Worm (Caenorhabditis elegans) whole organism, L1 larva: ENCODE measurements around the gene cbp-1.

Source experiments
- C34B4.2 ChIP-seq: sonication (generic microtip); optimal IDR thresholded peaks from 2 replicates; lab custom pipeline; 2017; ENCODE audit warnings: mild to moderate bottlenecking, missing genetic modification characterization, missing compliant biosample characterization
- F16B12.6 ChIP-seq: fragments of 150-350 bp; optimal IDR thresholded peaks from 2 replicates; lab custom pipeline; 2014; ENCODE audit warnings: missing biosample characterization, missing genetic modification characterization
- Y116A8C.19 ChIP-seq: sonication (generic microtip); optimal IDR thresholded peaks from 2 replicates; lab custom pipeline; 2016; ENCODE audit warnings: missing compliant biosample characterization, missing genetic modification characterization, borderline replicate concordance
- aly-2 ChIP-seq: fragments of 150-350 bp; optimal IDR thresholded peaks from 2 replicates; lab custom pipeline; 2014; ENCODE audit warnings: missing biosample characterization, missing genetic modification characterization
- ama-1 ChIP-seq: fragments of 150-350 bp; optimal IDR thresholded peaks from 2 replicates; lab custom pipeline; 2014
- ceh-82 ChIP-seq, 3 experiments: fragments of 150-350 bp in 1 of 3; sonication (generic microtip) in 2 of 3; optimal IDR thresholded peaks; 2 replicates each; lab custom pipeline; 2014 to 2017; ENCODE audit warnings: missing biosample characterization in 3 of 3, missing genetic modification characterization in 3 of 3
- ceh-88 ChIP-seq: fragments of 200-800 bp; sonication (Bioruptor generic); IDR thresholded peaks from 2 replicates; pipeline ENCODE4 v1.3.6; 2022; ENCODE audit warnings: missing genetic modification characterization, missing compliant biosample characterization
- ces-1 ChIP-seq: fragments of 150-350 bp; optimal IDR thresholded peaks from 2 replicates; lab custom pipeline; 2014; ENCODE audit warnings: missing biosample characterization, missing genetic modification reagents, missing genetic modification characterization
- dpl-1 ChIP-seq, 3 experiments: fragments of 150-350 bp in 2 of 3; sonication (generic microtip) in 1 of 3; optimal IDR thresholded peaks; 2 replicates each; lab custom pipeline; 2014 to 2017; ENCODE audit warnings: missing biosample characterization in 3 of 3, missing genetic modification characterization in 3 of 3, missing genetic modification reagents in 3 of 3
- efl-1 ChIP-seq, 4 experiments: fragments of 150-350 bp; optimal IDR thresholded peaks in 3 of 4; peaks in 1 of 4; 1 replicate in 1 of 4; 2 replicates in 3 of 4; lab custom pipeline; 2014; ENCODE audit warnings: missing biosample characterization in 2 of 4, missing genetic modification characterization in 2 of 4, missing genetic modification reagents in 2 of 4
- efl-3 ChIP-seq: fragments of 200-800 bp; sonication (Bioruptor generic); optimal IDR thresholded peaks from 2 replicates; lab custom pipeline; 2018; ENCODE audit warnings: mild to moderate bottlenecking, missing genetic modification characterization, missing compliant biosample characterization
- egl-13 ChIP-seq: sonication (generic microtip); optimal IDR thresholded peaks from 2 replicates; lab custom pipeline; 2016; ENCODE audit warnings: missing genotype, missing genetic modification reagents, missing genetic modification characterization, missing compliant biosample characterization
- egl-27 ChIP-seq, 2 experiments: fragments of 150-350 bp in 1 of 2; sonication (generic microtip); optimal IDR thresholded peaks; 3 replicates each; lab custom pipeline; 2017 to 2018; ENCODE audit warnings: missing biosample characterization in 2 of 2, missing genetic modification characterization in 2 of 2, missing genetic modification reagents in 2 of 2
- elt-2 ChIP-seq: sonication (generic microtip); optimal IDR thresholded peaks from 2 replicates; lab custom pipeline; 2016; ENCODE audit warnings: missing genetic modification characterization, mild to moderate bottlenecking, inconsistent platforms, missing compliant biosample characterization, missing genetic modification reagents
- fkh-10 ChIP-seq: sonication (generic microtip); optimal IDR thresholded peaks from 2 replicates; lab custom pipeline; 2017; ENCODE audit warnings: missing biosample characterization, missing genetic modification reagents, missing genetic modification characterization
- fkh-8 ChIP-seq: sonication (generic microtip); optimal IDR thresholded peaks from 2 replicates; lab custom pipeline; 2016; ENCODE audit warnings: mild to moderate bottlenecking, missing genetic modification characterization, missing compliant biosample characterization
- hpl-2 ChIP-seq: fragments of 150-350 bp; optimal IDR thresholded peaks from 2 replicates; lab custom pipeline; 2014; ENCODE audit warnings: missing biosample characterization, missing genetic modification reagents, missing genetic modification characterization
- lin-13 ChIP-seq: fragments of 150-350 bp; optimal IDR thresholded peaks from 2 replicates; lab custom pipeline; 2014; ENCODE audit warnings: missing biosample characterization, missing genetic modification reagents, missing genetic modification characterization
- lin-14 ChIP-seq: fragments of 200-800 bp; sonication (Bioruptor generic); optimal IDR thresholded peaks from 2 replicates; lab custom pipeline; 2018; ENCODE audit warnings: mild to moderate bottlenecking, missing genetic modification characterization, moderate library complexity, missing compliant biosample characterization
- lin-35 ChIP-seq, 2 experiments: fragments of 150-350 bp; optimal IDR thresholded peaks; 2 replicates each; lab custom pipeline; 2014; ENCODE audit warnings: missing biosample characterization in 2 of 2, missing genetic modification characterization in 2 of 2, missing genetic modification reagents in 2 of 2
- lin-39 ChIP-seq: fragments of 150-350 bp; optimal IDR thresholded peaks from 2 replicates; lab custom pipeline; 2014; ENCODE audit warnings: missing biosample characterization, missing genetic modification reagents, missing genetic modification characterization
- lir-3 ChIP-seq: sonication (generic microtip); optimal IDR thresholded peaks from 2 replicates; lab custom pipeline; 2016; ENCODE audit warnings: mild to moderate bottlenecking, missing genetic modification characterization, moderate library complexity, missing compliant biosample characterization; ENCODE audit not compliant: poor library complexity
- lsy-2 ChIP-seq, 2 experiments: fragments of 150-350 bp; optimal IDR thresholded peaks; 2 replicates each; lab custom pipeline; 2014; ENCODE audit warnings: missing biosample characterization in 2 of 2, missing genetic modification characterization in 2 of 2
- mab-9 ChIP-seq: fragments of 200-800 bp; sonication (Bioruptor generic); IDR thresholded peaks from 2 replicates; pipeline ENCODE4 v1.3.6; 2022; ENCODE audit warnings: missing genetic modification reagents, missing genetic modification characterization, missing compliant biosample characterization
- mdl-1 ChIP-seq, 2 experiments: fragments of 150-350 bp; optimal IDR thresholded peaks; 2 replicates each; lab custom pipeline; 2014 to 2017; ENCODE audit warnings: missing biosample characterization in 2 of 2, missing genetic modification characterization in 2 of 2, inconsistent platforms in 1 of 2
- mep-1 ChIP-seq: fragments of 150-350 bp; optimal IDR thresholded peaks from 2 replicates; lab custom pipeline; 2014; ENCODE audit warnings: missing biosample characterization, missing genetic modification characterization
- nhr-12 ChIP-seq: sonication (generic microtip); optimal IDR thresholded peaks from 2 replicates; lab custom pipeline; 2017; ENCODE audit warnings: missing biosample characterization, missing genetic modification characterization
- nhr-19 ChIP-seq: fragments of 200-800 bp; sonication (Bioruptor generic); conservative IDR thresholded peaks from 2 replicates; pipeline ENCODE4 v1.3.6; 2022; ENCODE audit warnings: missing genetic modification characterization, missing compliant biosample characterization
- nhr-20 ChIP-seq: sonication (generic microtip); optimal IDR thresholded peaks from 2 replicates; lab custom pipeline; 2016; ENCODE audit warnings: mild to moderate bottlenecking, missing genetic modification characterization, missing compliant biosample characterization
- nhr-237 ChIP-seq: fragments of 150-350 bp; optimal IDR thresholded peaks from 2 replicates; lab custom pipeline; 2014; ENCODE audit warnings: missing biosample characterization, missing genetic modification characterization
- nhr-28 ChIP-seq: fragments of 150-350 bp; optimal IDR thresholded peaks from 2 replicates; lab custom pipeline; 2014; ENCODE audit warnings: missing biosample characterization, missing genetic modification characterization
- nhr-71 ChIP-seq: sonication (generic microtip); optimal IDR thresholded peaks from 2 replicates; lab custom pipeline; 2016; ENCODE audit warnings: mild to moderate bottlenecking, missing genetic modification characterization, moderate library complexity, missing compliant biosample characterization
- nhr-77 ChIP-seq: fragments of 150-350 bp; optimal IDR thresholded peaks from 2 replicates; lab custom pipeline; 2014; ENCODE audit warnings: missing biosample characterization, missing genetic modification characterization
- nhr-84 ChIP-seq: sonication (generic microtip); optimal IDR thresholded peaks from 2 replicates; lab custom pipeline; 2017; ENCODE audit warnings: missing biosample characterization, missing genetic modification characterization
- nhr-85 ChIP-seq: sonication (generic microtip); peaks from one replicate; lab custom pipeline; 2016; ENCODE audit warnings: missing genetic modification characterization, inconsistent platforms, missing compliant biosample characterization
- pag-3 ChIP-seq: sonication (generic microtip); optimal IDR thresholded peaks from 2 replicates; lab custom pipeline; 2017; ENCODE audit warnings: missing genetic modification characterization, mild to moderate bottlenecking, missing compliant biosample characterization, antibody characterized with exemption, borderline replicate concordance; ENCODE audit not compliant: insufficient read depth
- pqm-1 ChIP-seq: sonication (generic microtip); optimal IDR thresholded peaks from 3 replicates; lab custom pipeline; 2017; ENCODE audit warnings: missing biosample characterization, missing genetic modification characterization
- skn-1 ChIP-seq: fragments of 150-350 bp; optimal IDR thresholded peaks from 2 replicates; lab custom pipeline; 2014; ENCODE audit warnings: missing biosample characterization, missing genetic modification characterization
- snu-23 ChIP-seq: sonication (generic microtip); optimal IDR thresholded peaks from 2 replicates; lab custom pipeline; 2016; ENCODE audit warnings: missing genetic modification characterization, missing compliant biosample characterization
- tbx-2 ChIP-seq: sonication (generic microtip); optimal IDR thresholded peaks from 2 replicates; lab custom pipeline; 2016; ENCODE audit warnings: missing genetic modification characterization, missing compliant biosample characterization
- unc-130 ChIP-seq: fragments of 150-350 bp; optimal IDR thresholded peaks from 2 replicates; lab custom pipeline; 2017; ENCODE audit warnings: missing biosample characterization, missing genetic modification characterization, inconsistent platforms
- unc-62 ChIP-seq: fragments of 150-350 bp; optimal IDR thresholded peaks from 2 replicates; lab custom pipeline; 2014; ENCODE audit warnings: missing biosample characterization, missing genetic modification reagents, missing genetic modification characterization
- unc-86 ChIP-seq: sonication (generic microtip); optimal IDR thresholded peaks from 2 replicates; lab custom pipeline; 2016; ENCODE audit warnings: missing genetic modification characterization, missing compliant biosample characterization
- unc-98 ChIP-seq: fragments of 200-800 bp; sonication (Bioruptor generic); IDR thresholded peaks from 2 replicates; pipeline ENCODE4 v1.3.6; 2022; ENCODE audit warnings: missing genetic modification characterization, missing compliant biosample characterization
- xbp-1 ChIP-seq: sonication (generic microtip); optimal IDR thresholded peaks from 2 replicates; lab custom pipeline; 2016; ENCODE audit warnings: missing genetic modification characterization, missing compliant biosample characterization
- zip-4 ChIP-seq: fragments of 200-800 bp; sonication (Bioruptor generic); optimal IDR thresholded peaks from 2 replicates; lab custom pipeline; 2018; ENCODE audit warnings: mild to moderate bottlenecking, missing genetic modification characterization, moderate library complexity, missing compliant biosample characterization
- ztf-4 ChIP-seq: fragments of 150-350 bp; optimal IDR thresholded peaks from 2 replicates; lab custom pipeline; 2014; ENCODE audit warnings: missing biosample characterization, missing genetic modification characterization

Gene cbp-1

DNA sequence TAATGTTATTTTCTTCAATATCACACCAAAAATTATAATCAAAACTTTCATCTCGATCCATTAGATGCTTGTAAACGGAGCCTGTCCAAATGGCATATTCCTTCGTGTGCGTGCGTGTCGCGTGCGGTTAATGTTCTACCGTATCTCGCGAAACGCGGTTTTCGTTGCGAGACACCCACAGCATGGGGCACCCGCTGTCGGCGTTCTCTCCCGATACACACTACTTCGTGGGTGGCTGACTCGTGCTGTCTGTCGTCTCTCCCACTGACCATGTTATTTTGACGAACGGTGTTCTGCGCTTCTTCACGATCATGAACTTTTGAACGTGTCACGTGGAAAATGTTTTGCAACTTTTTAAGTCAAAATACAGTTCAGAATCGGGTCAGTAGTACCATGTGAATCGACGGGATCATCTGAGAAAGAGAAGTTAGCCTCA is 826 bp upstream of the cbp-1 start (continued):
- TF ChIP-seq ces-1 (no peak), unc-130 (tag; lab: Kevin White, UChicago) (peak; percentile 96), ceh-82 (tag; optimal IDR thresholded peaks at IDR 0.05; lab: Kevin White, UChicago) (peak; percentile 90 to 98 (median 97)), tbx-2 (tag; lab: Kevin White, UChicago) (peak; percentile 99), mep-1 (tag; lab: Kevin White, UChicago) (peak; percentile 98), fkh-10 (GFP tag; lab: Kevin White, UChicago) (peak; percentile 94), C34B4.2 (tag; lab: Kevin White, UChicago) (peak; percentile 43), nhr-85 (tag; lab: Kevin White, UChicago) (peak; percentile 99), pag-3 (no peak), nhr-84 (no peak), mab-9 (peak; percentile 95), elt-2 (tag; lab: Kevin White, UChicago) (peak; percentile 95), fkh-8 (tag; lab: Kevin White, UChicago) (peak; percentile 99), zip-4 (GFP tag; lab: Kevin White, UChicago) (peak; percentile 95), lsy-2 (tag; optimal IDR thresholded peaks at IDR 0.05; lab: Kevin White, UChicago) (peak; percentile 100), pqm-1 (tag; lab: Kevin White, UChicago) (no peak), hpl-2 (GFP tag; lab: Kevin White, UChicago) (peak; percentile 89), F16B12.6 (tag; lab: Kevin White, UChicago) (peak; percentile 57), nhr-20 (peak; percentile 99), nhr-28 (tag; lab: Kevin White, UChicago) (no peak), nhr-77 (tag; lab: Kevin White, UChicago) (peak; percentile 95), xbp-1 (tag; lab: Kevin White, UChicago) (peak; percentile 97), lin-39 (tag; lab: Kevin White, UChicago) (peak; percentile 84), lin-14 (GFP tag; lab: Kevin White, UChicago) (peak; percentile 100), egl-13 (tag; lab: Kevin White, UChicago) (peak; percentile 97), ztf-4 (tag; lab: Kevin White, UChicago) (peak; percentile 99), egl-27 (tag; optimal IDR thresholded peaks at IDR 0.05; lab: Kevin White, UChicago) (peak in 1 of 2 experiments; percentile 24), aly-2 (tag; lab: Kevin White, UChicago) (peak; percentile 96), lin-35 (GFP tag; optimal IDR thresholded peaks at IDR 0.05; lab: Kevin White, UChicago) (peak; percentile 90 to 92), mdl-1 (tag; optimal IDR thresholded peaks at IDR 0.05; lab: Kevin White, UChicago) (peak; percentile 77 to 99), dpl-1 (GFP tag; optimal IDR thresholded peaks at IDR 0.05; lab: Kevin White, UChicago) (peak; percentile 77 to 86 (median 85)), lin-13 (GFP tag; lab: Kevin White, UChicago) (peak; percentile 96), snu-23 (GFP tag; lab: Kevin White, UChicago) (peak; percentile 99), efl-3 (peak; percentile 87), nhr-237 (peak; percentile 89), lir-3 (peak; percentile 89), unc-86 (peak; percentile 99), ama-1 (lab: Kevin White, UChicago) (peak; percentile 98), nhr-19 (GFP tag; lab: Robert Waterston, UW) (peak; percentile 98), nhr-71 (tag; lab: Kevin White, UChicago) (peak; percentile 100), Y116A8C.19 (tag; lab: Kevin White, UChicago) (no peak)

- TF ChIP-seq unc-62 (no peak), mep-1 (tag; lab: Kevin White, UChicago) (no peak), skn-1 (tag; lab: Kevin White, UChicago) (no peak), ceh-88 (no peak), egl-27 (tag; optimal IDR thresholded peaks at IDR 0.05; lab: Kevin White, UChicago) (no peak), unc-98 (GFP tag; lab: Robert Waterston, UW) (no peak), nhr-12 (tag; lab: Kevin White, UChicago) (no peak), nhr-85 (tag; lab: Kevin White, UChicago) (peak; percentile 51), hpl-2 (GFP tag; lab: Kevin White, UChicago) (no peak), fkh-8 (tag; lab: Kevin White, UChicago) (no peak), ces-1 (no peak), efl-1 (optimal IDR thresholded peaks at IDR 0.05; lab: Kevin White, UChicago) (no peak), efl-1 (GFP tag; optimal IDR thresholded peaks at IDR 0.05 in 1 of 2; lab: Kevin White, UChicago) (peak in 1 of 2 experiments; percentile 30), lin-13 (GFP tag; lab: Kevin White, UChicago) (no peak), unc-130 (tag; lab: Kevin White, UChicago) (no peak)
Measured at ce11 chrIII:9767095-9767494, 786 bp downstream of the cbp-1 start.
